Worm (Caenorhabditis elegans) whole organism, early embryonic: ENCODE results near the gene clec-37.

Experiments used
- aly-1 ChIP-seq: sonication (generic microtip); optimal IDR thresholded peaks from 2 replicates; lab custom pipeline; 2016; ENCODE audit warnings: missing genetic modification characterization, missing compliant biosample characterization
- ceh-13 ChIP-seq: fragments of 200-800 bp; sonication (Bioruptor generic); optimal IDR thresholded peaks from 2 replicates; lab custom pipeline; 2018; ENCODE audit warnings: mild to moderate bottlenecking, missing genetic modification characterization, missing compliant biosample characterization
- ceh-36 ChIP-seq: sonication (generic microtip); optimal IDR thresholded peaks from 2 replicates; lab custom pipeline; 2016; ENCODE audit warnings: missing genetic modification characterization, inconsistent platforms, missing compliant biosample characterization
- ets-7 ChIP-seq: sonication (generic microtip); optimal IDR thresholded peaks from 2 replicates; lab custom pipeline; 2016; ENCODE audit warnings: missing genotype, missing genetic modification characterization, missing compliant biosample characterization
- flt-1 ChIP-seq: fragments of 200-800 bp; sonication (Bioruptor generic); IDR thresholded peaks from 2 replicates; pipeline ENCODE4 v1.3.6; 2022; ENCODE audit warnings: missing genetic modification characterization, missing compliant biosample characterization
- hmg-4 ChIP-seq: fragments of 200-800 bp; sonication (Bioruptor generic); optimal IDR thresholded peaks from 2 replicates; lab custom pipeline; 2018; ENCODE audit warnings: mild to moderate bottlenecking, missing genetic modification characterization, missing compliant biosample characterization
- pes-1 ChIP-seq: fragments of 200-800 bp; sonication (Bioruptor generic); IDR thresholded peaks from 2 replicates; pipeline ENCODE4 v1.3.6; 2022; ENCODE audit warnings: missing genetic modification reagents, missing genetic modification characterization, missing compliant biosample characterization
- tbx-11 ChIP-seq: fragments of 200-800 bp; sonication (Bioruptor generic); IDR thresholded peaks from 2 replicates; pipeline ENCODE4 v1.3.6; 2022; ENCODE audit warnings: missing genetic modification characterization, missing compliant biosample characterization

The clec-37 gene

ce11 chrV:16800484-16800883 is 51.4 kb downstream of the clec-37 start:
- TF ChIP-seq ceh-36 (tag; lab: Kevin White, UChicago) (no peak), tbx-11 (GFP tag; lab: Robert Waterston, UW) (no peak), hmg-4 (GFP tag; lab: Kevin White, UChicago) (no peak), ets-7 (tag; lab: Kevin White, UChicago) (no peak), aly-1 (no peak), pes-1 (GFP tag; lab: Robert Waterston, UW) (no peak), flt-1 (GFP tag; lab: Robert Waterston, UW) (no peak), ceh-13 (GFP tag; lab: Kevin White, UChicago) (no peak)
